Fruit fly (Drosophila melanogaster): ENCODE results near the gene CG4911.

The CG4911 gene

dm6 chr3L:9072731-9073385 is at the start of gene CG4911, which contains the start of gene CG4942:
Gene CG4911 (minus strand): TSS chr3L:9072731.
Gene CG4942 (plus strand): TSS chr3L:9073105.
- peak; percentile 28 for TF ChIP-seq toe (GFP tag; optimal IDR thresholded peaks at IDR 0.05)
- TF ChIP-seq cnc (optimal IDR thresholded peaks at IDR 0.05): no peak
- TF ChIP-seq CG5204 (GFP tag; optimal IDR thresholded peaks at IDR 0.05): peak; percentile 63
- TF ChIP-seq kay (GFP tag; ENCODE audit: borderline replicate concordance): no peak
- TF ChIP-seq CG1620 (GFP tag; optimal IDR thresholded peaks at IDR 0.05): peak; percentile 73
- TF ChIP-seq ovo (GFP tag; optimal IDR thresholded peaks at IDR 0.05): peak; percentile 26
- peak; percentile 45 for TF ChIP-seq Clk (GFP tag; optimal IDR thresholded peaks at IDR 0.05)
- TF ChIP-seq bab1 (GFP tag; optimal IDR thresholded peaks at IDR 0.05): no peak
- no peak for TF ChIP-seq pad (GFP tag; optimal IDR thresholded peaks at IDR 0.05)
- peak; percentile 74 for TF ChIP-seq CG7045 (GFP tag; optimal IDR thresholded peaks at IDR 0.05)
- TF ChIP-seq tj (GFP tag; optimal IDR thresholded peaks at IDR 0.05): peak; percentile 32
- peak; percentile 56 for TF ChIP-seq CG7101 (tag; optimal IDR thresholded peaks at IDR 0.05)
- TF ChIP-seq CG33017 (tag; optimal IDR thresholded peaks at IDR 0.05): no peak
- TF ChIP-seq cic (GFP tag; optimal IDR thresholded peaks at IDR 0.05): peak; percentile 57
- peak; percentile 46 for TF ChIP-seq CG12768 (GFP tag; optimal IDR thresholded peaks at IDR 0.05)
- TF ChIP-seq Hr96 (GFP tag; optimal IDR thresholded peaks at IDR 0.05): peak; percentile 76
- peak; percentile 62 for TF ChIP-seq CG14711 (tag; optimal IDR thresholded peaks at IDR 0.05)
- TF ChIP-seq Crg-1 (GFP tag; optimal IDR thresholded peaks at IDR 0.05): peak; percentile 66
- TF ChIP-seq Mnt (GFP tag; optimal IDR thresholded peaks at IDR 0.05): peak; percentile 4
- peak; percentile 46 for TF ChIP-seq CG11617 (GFP tag; optimal IDR thresholded peaks at IDR 0.05)

dm6 chr3L:9121289-9121688 is 48.8 kb upstream of the CG4911 start:
- TF ChIP-seq CG12768 (GFP tag; optimal IDR thresholded peaks at IDR 0.05) (no peak), kay (GFP tag; ENCODE audit: borderline replicate concordance) (no peak), CG1620 (GFP tag; optimal IDR thresholded peaks at IDR 0.05) (no peak), Mnt (GFP tag; optimal IDR thresholded peaks at IDR 0.05) (no peak), Clk (GFP tag; optimal IDR thresholded peaks at IDR 0.05) (no peak), tj (GFP tag; optimal IDR thresholded peaks at IDR 0.05) (no peak), pad (GFP tag; optimal IDR thresholded peaks at IDR 0.05) (no peak), bab1 (GFP tag; optimal IDR thresholded peaks at IDR 0.05) (no peak), CG33017 (tag; optimal IDR thresholded peaks at IDR 0.05) (no peak), CG7045 (GFP tag; optimal IDR thresholded peaks at IDR 0.05) (no peak), CG14711 (tag; optimal IDR thresholded peaks at IDR 0.05) (no peak), toe (GFP tag; optimal IDR thresholded peaks at IDR 0.05) (no peak)

- TF ChIP-seq kay (GFP tag; ENCODE audit: borderline replicate concordance) (no peak), CG14711 (tag; optimal IDR thresholded peaks at IDR 0.05) (peak; percentile 18)
Measured at dm6 chr3L:9119564-9119963, 47.0 kb upstream of the CG4911 start.

dm6 chr3L:9115654-9116053 is 43.1 kb upstream of the CG4911 start:
- TF ChIP-seq CG5204 (GFP tag; optimal IDR thresholded peaks at IDR 0.05): no peak
- no peak for TF ChIP-seq Clk (GFP tag; optimal IDR thresholded peaks at IDR 0.05)
- no peak for TF ChIP-seq ovo (GFP tag; optimal IDR thresholded peaks at IDR 0.05)
- TF ChIP-seq CG7045 (GFP tag; optimal IDR thresholded peaks at IDR 0.05): no peak
- TF ChIP-seq CG11617 (GFP tag; optimal IDR thresholded peaks at IDR 0.05): no peak
- TF ChIP-seq CG1620 (GFP tag; optimal IDR thresholded peaks at IDR 0.05): no peak
- TF ChIP-seq Crg-1 (GFP tag; optimal IDR thresholded peaks at IDR 0.05): no peak
- TF ChIP-seq tj (GFP tag; optimal IDR thresholded peaks at IDR 0.05): no peak
- TF ChIP-seq cnc (optimal IDR thresholded peaks at IDR 0.05): no peak
- TF ChIP-seq bab1 (GFP tag; optimal IDR thresholded peaks at IDR 0.05): no peak
- TF ChIP-seq CG7101 (tag; optimal IDR thresholded peaks at IDR 0.05): no peak
- no peak for TF ChIP-seq CG33017 (tag; optimal IDR thresholded peaks at IDR 0.05)
- TF ChIP-seq kay (GFP tag; ENCODE audit: borderline replicate concordance): no peak
- no peak for TF ChIP-seq Mnt (GFP tag; optimal IDR thresholded peaks at IDR 0.05)
- no peak for TF ChIP-seq toe (GFP tag; optimal IDR thresholded peaks at IDR 0.05)
- TF ChIP-seq CG12768 (GFP tag; optimal IDR thresholded peaks at IDR 0.05): no peak
- no peak for TF ChIP-seq CG14711 (tag; optimal IDR thresholded peaks at IDR 0.05)
- TF ChIP-seq Hr96 (GFP tag; optimal IDR thresholded peaks at IDR 0.05): no peak

- no peak for TF ChIP-seq tj (GFP tag; optimal IDR thresholded peaks at IDR 0.05)
- no peak for TF ChIP-seq CG1620 (GFP tag; optimal IDR thresholded peaks at IDR 0.05)
- TF ChIP-seq ovo (GFP tag; optimal IDR thresholded peaks at IDR 0.05): no peak
- TF ChIP-seq pad (GFP tag; optimal IDR thresholded peaks at IDR 0.05): no peak
- TF ChIP-seq Crg-1 (GFP tag; optimal IDR thresholded peaks at IDR 0.05): no peak
Measured at dm6 chr3L:9114404-9114803, 41.9 kb upstream of the CG4911 start.

dm6 chr3L:9113582-9114282 is 41.2 kb upstream of the CG4911 start:
- TF ChIP-seq Mnt (GFP tag; optimal IDR thresholded peaks at IDR 0.05): peak; percentile 2
- no peak for TF ChIP-seq CG11617 (GFP tag; optimal IDR thresholded peaks at IDR 0.05)
- TF ChIP-seq kay (GFP tag; ENCODE audit: borderline replicate concordance): no peak

dm6 chr3L:9096648-9097047 is 24.1 kb upstream of the CG4911 start, which contains the start of gene CG13315:
Gene CG13315 (plus strand): TSS chr3L:9096877.
- peak; percentile 20 for TF ChIP-seq Hr96 (GFP tag; optimal IDR thresholded peaks at IDR 0.05)
- TF ChIP-seq CG5204 (GFP tag; optimal IDR thresholded peaks at IDR 0.05): no peak
- peak; percentile 55 for TF ChIP-seq Mnt (GFP tag; optimal IDR thresholded peaks at IDR 0.05)
- peak; percentile 60 for TF ChIP-seq CG12768 (GFP tag; optimal IDR thresholded peaks at IDR 0.05)
- TF ChIP-seq cic (GFP tag; optimal IDR thresholded peaks at IDR 0.05): peak; percentile 59
- no peak for TF ChIP-seq CG14711 (tag; optimal IDR thresholded peaks at IDR 0.05)
- TF ChIP-seq kay (GFP tag; ENCODE audit: borderline replicate concordance): peak; percentile 81
